Fruit fly (Drosophila melanogaster) whole organism, embryonic: ENCODE results near the gene CG31792.
A peak's percentile ranks its signal among the peaks of the same experiment; 100 is the strongest.

Experiments used
- Asciz ChIP-seq: fragments of 200-800 bp; sonication (Bioruptor generic); optimal IDR thresholded peaks from 2 replicates; lab custom pipeline; 2017; ENCODE audit warnings: missing biosample characterization, mild to moderate bottlenecking, missing genetic modification characterization, missing genetic modification reagents
- Atf-2 ChIP-seq: fragments of 200-800 bp; sonication (Bioruptor generic); optimal IDR thresholded peaks from 2 replicates; lab custom pipeline; 2016; ENCODE audit warnings: missing biosample characterization, missing genetic modification characterization
- CG10274 ChIP-seq: fragments of 200-800 bp; sonication (Bioruptor generic); optimal IDR thresholded peaks from 3 replicates; lab custom pipeline; 2017; ENCODE audit warnings: missing biosample characterization, mild to moderate bottlenecking, missing genetic modification characterization
- CG10565 ChIP-seq: fragments of 200-800 bp; sonication (Bioruptor generic); optimal IDR thresholded peaks from 3 replicates; lab custom pipeline; 2016; ENCODE audit warnings: missing biosample characterization, mild to moderate bottlenecking, missing genetic modification characterization
- CG12942 ChIP-seq: fragments of 200-800 bp; sonication (Bioruptor generic); optimal IDR thresholded peaks from 3 replicates; lab custom pipeline; 2016; ENCODE audit warnings: missing biosample characterization, missing genetic modification characterization
- CG1602 ChIP-seq: fragments of 200-800 bp; sonication (Bioruptor generic); optimal IDR thresholded peaks from 3 replicates; lab custom pipeline; 2016; ENCODE audit warnings: missing biosample characterization, missing genetic modification characterization
- CG18619 ChIP-seq: fragments of 200-800 bp; sonication (Bioruptor generic); optimal IDR thresholded peaks from 3 replicates; lab custom pipeline; 2017; ENCODE audit warnings: missing biosample characterization, mild to moderate bottlenecking, missing genetic modification characterization
- CG2120 ChIP-seq: fragments of 200-800 bp; sonication (Bioruptor generic); optimal IDR thresholded peaks from 3 replicates; lab custom pipeline; 2016; ENCODE audit warnings: missing biosample characterization, missing genetic modification characterization
- CG33557 ChIP-seq: fragments of 200-800 bp; sonication (Bioruptor generic); optimal IDR thresholded peaks from 2 replicates; lab custom pipeline; 2019; ENCODE audit warnings: missing biosample characterization, mild to moderate bottlenecking, missing genetic modification characterization, moderate library complexity
- CG4617 ChIP-seq: fragments of 200-800 bp; sonication (Bioruptor generic); optimal IDR thresholded peaks from 3 replicates; lab custom pipeline; 2016; ENCODE audit warnings: missing biosample characterization, missing genetic modification characterization, borderline replicate concordance
- CG5953 ChIP-seq: fragments of 200-800 bp; sonication (Bioruptor generic); IDR thresholded peaks from 2 replicates; pipeline ENCODE4 v1.3.6; 2022; ENCODE audit warnings: missing biosample characterization, missing genetic modification characterization
- CG6765 ChIP-seq: fragments of 200-800 bp; sonication (Bioruptor generic); optimal IDR thresholded peaks from 3 replicates; lab custom pipeline; 2017; ENCODE audit warnings: missing biosample characterization, mild to moderate bottlenecking, missing genetic modification characterization
- CG7357 ChIP-seq: fragments of 200-800 bp; sonication (Bioruptor generic); IDR thresholded peaks from 3 replicates; pipeline ENCODE4 v1.3.6; 2022; ENCODE audit warnings: missing biosample characterization, missing genetic modification characterization
- CG7987 ChIP-seq: fragments of 200-800 bp; sonication (Bioruptor generic); optimal IDR thresholded peaks from 2 replicates; lab custom pipeline; 2018; ENCODE audit warnings: missing biosample characterization, mild to moderate bottlenecking, missing genetic modification characterization, moderate library complexity
- CG8281 ChIP-seq: fragments of 200-800 bp; sonication (Bioruptor generic); optimal IDR thresholded peaks from 2 replicates; lab custom pipeline; 2018; ENCODE audit warnings: missing biosample characterization, mild to moderate bottlenecking, missing genetic modification characterization, moderate library complexity
- CG8359 ChIP-seq: fragments of 200-800 bp; sonication (Bioruptor generic); optimal IDR thresholded peaks from 2 replicates; lab custom pipeline; 2017; ENCODE audit warnings: missing biosample characterization, mild to moderate bottlenecking, missing genetic modification characterization, borderline replicate concordance
- CG9932 ChIP-seq: fragments of 200-800 bp; sonication (Bioruptor generic); IDR thresholded peaks from 2 replicates; pipeline ENCODE4 v1.3.6; 2022; ENCODE audit warnings: missing biosample characterization, missing genetic modification characterization
- D19B ChIP-seq: fragments of 200-800 bp; sonication (Bioruptor generic); optimal IDR thresholded peaks from 2 replicates; lab custom pipeline; 2017; ENCODE audit warnings: missing biosample characterization, mild to moderate bottlenecking, missing genetic modification characterization
- Dbx ChIP-seq: fragments of 200-800 bp; sonication (Bioruptor generic); IDR thresholded peaks from 3 replicates; pipeline ENCODE4 v1.3.6; 2022; ENCODE audit warnings: missing biosample characterization, missing genetic modification characterization
- HHEX ChIP-seq: fragments of 200-800 bp; sonication (Bioruptor generic); optimal IDR thresholded peaks from 3 replicates; lab custom pipeline; 2017; ENCODE audit warnings: missing biosample characterization, mild to moderate bottlenecking, missing genetic modification characterization, missing genetic modification reagents
- Lhr ChIP-seq: fragments of 200-800 bp; sonication (Bioruptor generic); optimal IDR thresholded peaks from 3 replicates; lab custom pipeline; 2017; ENCODE audit warnings: mild to moderate bottlenecking, missing biosample characterization, missing genetic modification reagents, missing genetic modification characterization
- Lim3 ChIP-seq: fragments of 200-800 bp; sonication (Bioruptor generic); IDR thresholded peaks from 2 replicates; pipeline ENCODE4 v1.3.6; 2022; ENCODE audit warnings: missing biosample characterization, missing genetic modification characterization
- Lpt ChIP-seq: fragments of >200 bp; optimal IDR thresholded peaks from 2 replicates; lab custom pipeline; 2018; ENCODE audit warnings: missing biosample characterization, missing genetic modification characterization
- Oli ChIP-seq: fragments of 200-800 bp; sonication (Bioruptor generic); optimal IDR thresholded peaks from 2 replicates; lab custom pipeline; 2018; ENCODE audit warnings: missing biosample characterization, mild to moderate bottlenecking, missing genetic modification characterization, moderate library complexity
- Opbp ChIP-seq: fragments of 200-800 bp; sonication (Bioruptor generic); IDR thresholded peaks from 3 replicates; pipeline ENCODE4 v1.3.6; 2022; ENCODE audit warnings: missing biosample characterization, missing genetic modification characterization; ENCODE audit not compliant: partially characterized antibody
- PHDP ChIP-seq: fragments of 200-800 bp; sonication (Bioruptor generic); optimal IDR thresholded peaks from 3 replicates; lab custom pipeline; 2018; ENCODE audit warnings: missing biosample characterization, mild to moderate bottlenecking, missing genetic modification characterization, moderate library complexity
- Ptx1 ChIP-seq: fragments of 200-800 bp; sonication (Bioruptor generic); IDR thresholded peaks from 2 replicates; pipeline ENCODE4 v1.3.6; 2022; ENCODE audit warnings: missing biosample characterization, missing genetic modification characterization
- Rfx ChIP-seq: fragments of 200-800 bp; sonication (Bioruptor generic); IDR thresholded peaks from 2 replicates; pipeline ENCODE4 v1.3.6; 2022; ENCODE audit warnings: missing biosample characterization, missing genetic modification characterization
- Rx ChIP-seq: fragments of 200-800 bp; sonication (Bioruptor generic); IDR thresholded peaks from 2 replicates; pipeline ENCODE4 v1.3.6; 2022; ENCODE audit warnings: missing biosample characterization, missing genetic modification characterization
- Sry-β ChIP-seq: fragments of 200-800 bp; sonication (Bioruptor generic); optimal IDR thresholded peaks from 2 replicates; lab custom pipeline; 2018; ENCODE audit warnings: missing biosample characterization, mild to moderate bottlenecking, missing genetic modification characterization, moderate library complexity
- az2 ChIP-seq: fragments of 200-800 bp; sonication (Bioruptor generic); optimal IDR thresholded peaks from 3 replicates; lab custom pipeline; 2016; ENCODE audit warnings: missing biosample characterization, missing genetic modification characterization
- bab2 ChIP-seq: fragments of 200-800 bp; sonication (Bioruptor generic); optimal IDR thresholded peaks from 2 replicates; lab custom pipeline; 2016; ENCODE audit warnings: missing biosample characterization, missing genetic modification characterization
- chif ChIP-seq, 2 experiments: fragments of 200-800 bp; sonication (Bioruptor generic); optimal IDR thresholded peaks; 3 replicates each; lab custom pipeline; 2016; ENCODE audit warnings: missing biosample characterization in 2 of 2, missing genetic modification characterization in 2 of 2
- chn ChIP-seq: fragments of 200-800 bp; sonication (Bioruptor generic); optimal IDR thresholded peaks from 2 replicates; lab custom pipeline; 2016; ENCODE audit warnings: missing biosample characterization, missing genetic modification characterization
- dmrt99B ChIP-seq: fragments of 200-800 bp; sonication (Bioruptor generic); optimal IDR thresholded peaks from 2 replicates; lab custom pipeline; 2018; ENCODE audit warnings: missing biosample characterization, mild to moderate bottlenecking, missing genetic modification characterization, moderate library complexity
- eve ChIP-seq, 2 experiments: fragments of >200 bp; optimal IDR thresholded peaks; 2 replicates each; lab custom pipeline; 2017; ENCODE audit warnings: missing biosample characterization in 2 of 2, missing genetic modification characterization in 2 of 2
- exex ChIP-seq: fragments of 200-800 bp; sonication (Bioruptor generic); optimal IDR thresholded peaks from 4 replicates; lab custom pipeline; 2018; ENCODE audit warnings: missing biosample characterization, mild to moderate bottlenecking, missing genetic modification characterization, moderate library complexity
- gcm2 ChIP-seq: fragments of 200-800 bp; sonication (Bioruptor generic); optimal IDR thresholded peaks from 2 replicates; lab custom pipeline; 2016; ENCODE audit warnings: missing biosample characterization, missing genetic modification characterization
- gfzf ChIP-seq: fragments of 200-800 bp; sonication (Bioruptor generic); optimal IDR thresholded peaks from 2 replicates; lab custom pipeline; 2016; ENCODE audit warnings: missing biosample characterization, mild to moderate bottlenecking, missing genetic modification characterization, moderate library complexity
- gt ChIP-seq: fragments of 200-800 bp; sonication (Bioruptor generic); IDR thresholded peaks from 2 replicates; pipeline ENCODE4 v1.3.6; 2022; ENCODE audit warnings: missing biosample characterization, missing genetic modification characterization
- hth ChIP-seq: fragments of >200 bp; optimal IDR thresholded peaks from 2 replicates; lab custom pipeline; 2017; ENCODE audit warnings: inconsistent platforms
- mirr ChIP-seq: fragments of 200-800 bp; sonication (Bioruptor generic); optimal IDR thresholded peaks from 3 replicates; lab custom pipeline; 2018; ENCODE audit warnings: missing biosample characterization, mild to moderate bottlenecking, missing genetic modification characterization
- nmo ChIP-seq: fragments of 200-800 bp; sonication (Bioruptor generic); optimal IDR thresholded peaks from 2 replicates; lab custom pipeline; 2018; ENCODE audit warnings: missing biosample characterization, mild to moderate bottlenecking, missing genetic modification characterization, moderate library complexity
- pita ChIP-seq: fragments of 200-800 bp; sonication (Bioruptor generic); optimal IDR thresholded peaks from 2 replicates; lab custom pipeline; 2017; ENCODE audit warnings: missing biosample characterization, mild to moderate bottlenecking, missing genetic modification characterization
- pum ChIP-seq: fragments of 200-800 bp; sonication (Bioruptor generic); optimal IDR thresholded peaks from 2 replicates; lab custom pipeline; 2016; ENCODE audit warnings: missing biosample characterization, missing genetic modification characterization
- rib ChIP-seq: fragments of 200-800 bp; sonication (Bioruptor generic); IDR thresholded peaks from 2 replicates; pipeline ENCODE4 v1.3.6; 2022; ENCODE audit warnings: missing biosample characterization, missing genetic modification characterization
- scrt ChIP-seq: fragments of 200-800 bp; sonication (Bioruptor generic); optimal IDR thresholded peaks from 2 replicates; lab custom pipeline; 2018; ENCODE audit warnings: missing biosample characterization, mild to moderate bottlenecking, missing genetic modification characterization, moderate library complexity
- shn ChIP-seq: fragments of 200-800 bp; sonication (Bioruptor generic); optimal IDR thresholded peaks from 3 replicates; lab custom pipeline; 2016; ENCODE audit warnings: missing biosample characterization, missing genetic modification characterization
- sisA ChIP-seq: fragments of 200-800 bp; sonication (Bioruptor generic); IDR thresholded peaks from 2 replicates; pipeline ENCODE4 v1.3.6; 2022; ENCODE audit warnings: missing biosample characterization, missing genetic modification characterization
- wdn ChIP-seq: fragments of 200-800 bp; sonication (Bioruptor generic); IDR thresholded peaks from 2 replicates; pipeline ENCODE4 v1.3.6; 2022; ENCODE audit warnings: missing biosample characterization, missing genetic modification characterization

Gene CG31792

dm6 chr2L:19002468-19002867 is 5.2 kb downstream of the CG31792 start:
- no peak for TF ChIP-seq Rx (GFP tag; lab: Robert Waterston, UW)
- peak; percentile 62 for TF ChIP-seq mirr (GFP tag; lab: Kevin White, UChicago)
- TF ChIP-seq exex (tag; lab: Kevin White, UChicago) = peak; percentile 66
- TF ChIP-seq bab2 (GFP tag; lab: Kevin White, UChicago) = no peak
- no peak for TF ChIP-seq CG5953 (GFP tag; lab: Robert Waterston, UW)
- TF ChIP-seq, all 482 proteins: peak for 2

- no peak for TF ChIP-seq Lim3 (GFP tag; lab: Robert Waterston, UW)
- no peak for TF ChIP-seq pum (GFP tag; lab: Kevin White, UChicago)
- TF ChIP-seq hth (lab: Kevin White, UChicago) = no peak
- TF ChIP-seq chn (GFP tag; lab: Kevin White, UChicago) = no peak
- no peak for TF ChIP-seq gt
- TF ChIP-seq PHDP (tag; lab: Kevin White, UChicago) = peak; percentile 75
- no peak for TF ChIP-seq CG7987 (GFP tag; lab: Kevin White, UChicago)
- no peak for TF ChIP-seq pita
- TF ChIP-seq Asciz (GFP tag; lab: Kevin White, UChicago) = peak; percentile 39
- TF ChIP-seq gfzf (GFP tag; lab: Kevin White, UChicago) = no peak
- no peak for TF ChIP-seq sisA (GFP tag; lab: Robert Waterston, UW)
- TF ChIP-seq Dbx (GFP tag; lab: Robert Waterston, UW) = peak; percentile 64; the same call in 2 of the 3 replicates
- no peak for TF ChIP-seq eve (GFP tag; optimal IDR thresholded peaks at IDR 0.05; lab: Kevin White, UChicago)
- no peak for TF ChIP-seq shn (GFP tag; lab: Kevin White, UChicago)
- TF ChIP-seq Lpt (GFP tag; lab: Kevin White, UChicago) = no peak
- no peak for TF ChIP-seq CG33557 (GFP tag; lab: Kevin White, UChicago)
- no peak for TF ChIP-seq chif (GFP tag; optimal IDR thresholded peaks at IDR 0.05; lab: Kevin White, UChicago)
- peak; percentile 26 for TF ChIP-seq HHEX (GFP tag; lab: Kevin White, UChicago)
- peak; percentile 49; the same call in 1 of the 2 replicates for TF ChIP-seq rib (GFP tag; lab: Robert Waterston, UW)
- TF ChIP-seq CG10274 = no peak
- no peak for TF ChIP-seq CG7357 (GFP tag; lab: Robert Waterston, UW)
- no peak for TF ChIP-seq wdn (GFP tag; lab: Robert Waterston, UW)
- no peak for TF ChIP-seq CG12942 (GFP tag; lab: Kevin White, UChicago)
- peak; percentile 56 for TF ChIP-seq CG9932 (GFP tag; lab: Robert Waterston, UW)
- TF ChIP-seq dmrt99B (tag; lab: Kevin White, UChicago) = peak; percentile 58
- TF ChIP-seq CG6765 (GFP tag; lab: Kevin White, UChicago) = peak; percentile 13
- peak; percentile 46; the same call in 1 of the 2 replicates for TF ChIP-seq Rfx (GFP tag; lab: Robert Waterston, UW)
- no peak for TF ChIP-seq Lhr (GFP tag; lab: Kevin White, UChicago)
- TF ChIP-seq CG4617 (GFP tag; lab: Kevin White, UChicago) = no peak
- TF ChIP-seq Sry-β (GFP tag; lab: Kevin White, UChicago) = no peak
- peak; percentile 32 for TF ChIP-seq CG18619 (GFP tag; lab: Kevin White, UChicago)
- TF ChIP-seq scrt (GFP tag; lab: Kevin White, UChicago) = peak; percentile 33
- TF ChIP-seq Ptx1 = peak; percentile 41; the same call in 1 of the 2 replicates
- peak; percentile 33 for TF ChIP-seq CG2120 (GFP tag; lab: Kevin White, UChicago)
- peak; percentile 30 for TF ChIP-seq nmo (GFP tag; lab: Kevin White, UChicago)
- TF ChIP-seq gcm2 (GFP tag; lab: Kevin White, UChicago) = no peak
- no peak for TF ChIP-seq CG10565 (GFP tag; lab: Kevin White, UChicago)
- TF ChIP-seq CG8359 = no peak
- TF ChIP-seq Atf-2 (GFP tag; lab: Kevin White, UChicago) = no peak
- peak; percentile 29 for TF ChIP-seq az2
- TF ChIP-seq CG1602 = peak; percentile 3
- peak; percentile 23 for TF ChIP-seq Oli (tag; lab: Kevin White, UChicago)
- no peak for TF ChIP-seq Opbp (GFP tag; lab: Robert Waterston, UW)
- peak; percentile 3 for TF ChIP-seq D19B (GFP tag; lab: Kevin White, UChicago)
- TF ChIP-seq CG8281 = no peak
Measured at dm6 chr2L:19002959-19003371, 5.7 kb downstream of the CG31792 start, which contains the start of gene CG31793. Gene CG31793 (plus strand): TSS chr2L:19003367.
